Worm (Caenorhabditis elegans): Measurements from ENCODE around the gene spp-4.
A peak's percentile ranks its signal among the peaks of the same experiment; 100 is the strongest.

The spp-4 gene

ce11 chrX:7314564-7314963, 4.0 kb downstream of the spp-4 start:
- TF ChIP-seq zfp-3 (GFP tag; conservative IDR thresholded peaks at IDR 0.05) (no peak), tra-1 (GFP tag; IDR thresholded peaks at IDR 0.05) (no peak), daf-12 (tag; optimal IDR thresholded peaks at IDR 0.05) (no peak), dve-1 (tag; optimal IDR thresholded peaks at IDR 0.05; ENCODE audit: insufficient read depth) (peak; percentile 57), unc-39 (tag; optimal IDR thresholded peaks at IDR 0.05) (no peak), daf-19 (GFP tag; conservative IDR thresholded peaks at IDR 0.05) (no peak), ztf-11 (tag; optimal IDR thresholded peaks at IDR 0.05) (no peak), dpl-1 (GFP tag; optimal IDR thresholded peaks at IDR 0.05) (no peak), ceh-32 (tag; optimal IDR thresholded peaks at IDR 0.05; ENCODE audit: poor library complexity) (no peak), daf-16 (GFP tag; optimal IDR thresholded peaks at IDR 0.05) (no peak), daf-16 (tag; optimal IDR thresholded peaks at IDR 0.05) (peak; percentile 36), nhr-77 (tag; optimal IDR thresholded peaks at IDR 0.05) (no peak), mep-1 (tag; optimal IDR thresholded peaks at IDR 0.05) (peak; percentile 20), dmd-6 (GFP tag; IDR thresholded peaks at IDR 0.05) (peak; percentile 22; the same call in 1 of the 2 replicates), hlh-11 (tag; optimal IDR thresholded peaks at IDR 0.05) (peak; percentile 29), aly-2 (tag; optimal IDR thresholded peaks at IDR 0.05) (no peak), lin-38 (GFP tag; IDR thresholded peaks at IDR 0.05) (no peak), nhr-102 (tag; optimal IDR thresholded peaks at IDR 0.05) (peak; percentile 3), hlh-30 (tag; optimal IDR thresholded peaks at IDR 0.05; ENCODE audit: insufficient read depth) (peak; percentile 30), pqm-1 (tag; optimal IDR thresholded peaks at IDR 0.05) (peak; percentile 25), lim-7 (GFP tag; IDR thresholded peaks at IDR 0.05) (no peak)

ce11 chrX:7313236-7313635, 5.3 kb downstream of the spp-4 start:
- no peak for TF ChIP-seq pqm-1 (tag; optimal IDR thresholded peaks at IDR 0.05)
- TF ChIP-seq unc-62 (GFP tag; optimal IDR thresholded peaks at IDR 0.05 in 1 of 2) = peak in 1 of 2 experiments; percentile 93
- TF ChIP-seq unc-62 (tag; optimal IDR thresholded peaks at IDR 0.05) = no peak
- no peak for TF ChIP-seq madf-9 (GFP tag; conservative IDR thresholded peaks at IDR 0.05)
- TF ChIP-seq daf-12 (tag; optimal IDR thresholded peaks at IDR 0.05) = no peak

ce11 chrX:7311870-7312269, 6.7 kb downstream of the spp-4 start:
- TF ChIP-seq nhr-237 (tag; optimal IDR thresholded peaks at IDR 0.05) = no peak
- no peak for TF ChIP-seq nhr-25 (tag; optimal IDR thresholded peaks at IDR 0.05; ENCODE audit: borderline replicate concordance, insufficient read depth)
- TF ChIP-seq mxl-3 (GFP tag; optimal IDR thresholded peaks at IDR 0.05) = no peak
- no peak for TF ChIP-seq zip-11 (GFP tag; IDR thresholded peaks at IDR 0.05)
- no peak for TF ChIP-seq ceh-44 (GFP tag; IDR thresholded peaks at IDR 0.05)
- no peak for TF ChIP-seq lin-15B (tag; optimal IDR thresholded peaks at IDR 0.05)

- TF ChIP-seq nhr-102 (tag; optimal IDR thresholded peaks at IDR 0.05) (no peak), dmd-8 (GFP tag; IDR thresholded peaks at IDR 0.05) (no peak), rbr-2 (tag; optimal IDR thresholded peaks at IDR 0.05) (no peak), daf-16 (GFP tag; optimal IDR thresholded peaks at IDR 0.05) (no peak), daf-16 (tag; optimal IDR thresholded peaks at IDR 0.05) (peak; percentile 22)
Observed at ce11 chrX:7309775-7310174, 8.8 kb downstream of the spp-4 start, which contains the start of the genes his-38 and his-40. Gene his-38, minus strand, starts transcription at chrX:7309875. Gene his-40, plus strand, starts transcription at chrX:7310110.

- TF ChIP-seq dmd-9 (GFP tag; IDR thresholded peaks at IDR 0.05) (no peak), madf-9 (GFP tag; conservative IDR thresholded peaks at IDR 0.05) (no peak), nhr-11 (tag; optimal IDR thresholded peaks at IDR 0.05) (no peak), hlh-30 (tag; optimal IDR thresholded peaks at IDR 0.05; ENCODE audit: insufficient read depth) (peak; percentile 53), dmd-8 (GFP tag; IDR thresholded peaks at IDR 0.05) (no peak), zip-11 (GFP tag; IDR thresholded peaks at IDR 0.05) (no peak), lir-3 (tag; optimal IDR thresholded peaks at IDR 0.05) (no peak), madf-5 (GFP tag; IDR thresholded peaks at IDR 0.05) (no peak), unc-130 (GFP tag; optimal IDR thresholded peaks at IDR 0.05) (no peak), nhr-28 (tag; optimal IDR thresholded peaks at IDR 0.05) (peak; percentile 93), zfp-3 (GFP tag; conservative IDR thresholded peaks at IDR 0.05) (no peak), D1046.2 (GFP tag; IDR thresholded peaks at IDR 0.05) (no peak), jun-1 (tag; optimal IDR thresholded peaks at IDR 0.05) (no peak), F49E8.2 (tag; optimal IDR thresholded peaks at IDR 0.05; ENCODE audit: borderline replicate concordance) (no peak), daf-8 (GFP tag; IDR thresholded peaks at IDR 0.05) (no peak), daf-12 (tag; optimal IDR thresholded peaks at IDR 0.05) (no peak), tag-97 (GFP tag; IDR thresholded peaks at IDR 0.05) (no peak), set-16 (GFP tag; IDR thresholded peaks at IDR 0.05) (no peak), zfp-2 (tag; optimal IDR thresholded peaks at IDR 0.05) (no peak)
Observed at ce11 chrX:7306434-7306833, 12.1 kb downstream of the spp-4 start.

Data from whole organism, L4 larva.